Worm (Caenorhabditis elegans) whole organism, late embryonic: ENCODE data around the gene F31F4.11.

Experiments
- pag-3 ChIP-seq: sonication (generic microtip); optimal IDR thresholded peaks from 2 replicates; lab custom pipeline; 2016; ENCODE audit warnings: missing compliant biosample characterization, missing genetic modification characterization, borderline replicate concordance
- rnt-1 ChIP-seq: sonication (generic microtip); optimal IDR thresholded peaks from 2 replicates; lab custom pipeline; 2016; ENCODE audit warnings: missing genetic modification characterization, missing compliant biosample characterization
- unc-55 ChIP-seq: sonication (generic microtip); optimal IDR thresholded peaks from 2 replicates; lab custom pipeline; 2017; ENCODE audit warnings: missing biosample characterization, missing genetic modification reagents, missing genetic modification characterization

DNA sequence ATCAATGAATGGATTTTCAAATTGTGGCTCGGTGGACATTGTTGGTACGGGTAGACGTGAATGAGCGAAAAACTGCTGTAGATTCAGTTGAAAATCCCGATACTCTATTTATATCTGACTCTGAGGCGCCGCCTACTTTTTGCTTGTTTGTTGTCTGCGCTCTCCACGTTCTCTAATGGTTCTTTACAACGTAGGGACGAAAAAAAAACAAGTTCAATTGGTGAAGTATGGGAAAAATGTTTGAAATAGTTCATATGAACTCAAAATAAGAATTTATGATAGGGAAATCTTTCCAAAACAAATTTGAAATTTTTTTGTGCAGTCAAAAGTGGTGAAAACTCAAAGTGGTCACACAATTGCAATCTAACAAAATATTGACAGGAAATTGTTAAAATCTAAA is 29.4 kb downstream of the F31F4.11 start, which contains the start of gene F48G7.10:
- TF ChIP-seq rnt-1 (tag; lab: Kevin White, UChicago) (no peak), unc-55 (GFP tag; lab: Kevin White, UChicago) (no peak), pag-3 (no peak)
